Fruit fly (Drosophila melanogaster) whole organism, embryonic: ENCODE measurements around the gene CG31360.

Experiments used
- Atf6 ChIP-seq: fragments of 200-800 bp; sonication (Bioruptor generic); IDR thresholded peaks from 2 replicates; pipeline ENCODE4 v1.3.6; 2022; ENCODE audit warnings: missing biosample characterization, missing genetic modification characterization
- B-H2 ChIP-seq: fragments of 200-800 bp; sonication (Bioruptor generic); optimal IDR thresholded peaks from 2 replicates; lab custom pipeline; 2018; ENCODE audit warnings: missing biosample characterization, mild to moderate bottlenecking, missing genetic modification characterization
- CG10543 ChIP-seq: fragments of 200-800 bp; sonication (Bioruptor generic); optimal IDR thresholded peaks from 3 replicates; lab custom pipeline; 2017; ENCODE audit warnings: missing biosample characterization, mild to moderate bottlenecking, missing genetic modification characterization, moderate library complexity
- CG1233 ChIP-seq: fragments of 200-800 bp; sonication (Bioruptor generic); optimal IDR thresholded peaks from 4 replicates; lab custom pipeline; 2018; ENCODE audit warnings: missing biosample characterization, mild to moderate bottlenecking, missing genetic modification characterization
- CG12769 ChIP-seq: fragments of 200-800 bp; sonication (Bioruptor generic); optimal IDR thresholded peaks from 2 replicates; lab custom pipeline; 2019; ENCODE audit warnings: missing biosample characterization, mild to moderate bottlenecking, missing genetic modification characterization, moderate library complexity
- CG13894 ChIP-seq: fragments of 200-800 bp; sonication (Bioruptor generic); optimal IDR thresholded peaks from 3 replicates; lab custom pipeline; 2018; ENCODE audit warnings: missing biosample characterization, mild to moderate bottlenecking, missing genetic modification characterization, moderate library complexity
- CG18262 ChIP-seq: fragments of 200-800 bp; optimal IDR thresholded peaks from 3 replicates; lab custom pipeline; 2019; ENCODE audit warnings: missing biosample characterization, mild to moderate bottlenecking, missing genetic modification characterization, moderate library complexity
- CG2120 ChIP-seq: fragments of 200-800 bp; sonication (Bioruptor generic); optimal IDR thresholded peaks from 3 replicates; lab custom pipeline; 2016; ENCODE audit warnings: missing biosample characterization, missing genetic modification characterization
- CG34224 ChIP-seq: fragments of 200-800 bp; sonication (Bioruptor generic); IDR thresholded peaks from 3 replicates; pipeline ENCODE4 v1.3.6; 2022; ENCODE audit warnings: missing biosample characterization, missing genetic modification characterization; ENCODE audit not compliant: partially characterized antibody
- CG4707 ChIP-seq: fragments of 200-800 bp; sonication (Bioruptor generic); optimal IDR thresholded peaks from 2 replicates; lab custom pipeline; 2018; ENCODE audit warnings: missing biosample characterization, mild to moderate bottlenecking, missing genetic modification characterization, moderate library complexity
- CG6689 ChIP-seq: fragments of 200-800 bp; sonication (Bioruptor generic); IDR thresholded peaks from 2 replicates; pipeline ENCODE4 v1.3.6; 2022; ENCODE audit warnings: missing biosample characterization, missing genetic modification characterization
- CG8290 ChIP-seq, 3 experiments: fragments of 200-800 bp; sonication (Bioruptor generic); optimal IDR thresholded peaks; 2 replicates each; lab custom pipeline; 2016 to 2019; ENCODE audit warnings: missing biosample characterization in 3 of 3, missing genetic modification characterization in 3 of 3, mild to moderate bottlenecking in 2 of 3, moderate library complexity in 1 of 3
- CG9932 ChIP-seq: fragments of 200-800 bp; sonication (Bioruptor generic); IDR thresholded peaks from 2 replicates; pipeline ENCODE4 v1.3.6; 2022; ENCODE audit warnings: missing biosample characterization, missing genetic modification characterization
- CoRest ChIP-seq: fragments of 200-800 bp; sonication (Bioruptor generic); optimal IDR thresholded peaks from 3 replicates; lab custom pipeline; 2018; ENCODE audit warnings: missing biosample characterization, mild to moderate bottlenecking, missing genetic modification characterization, moderate library complexity
- Deaf1 ChIP-seq: fragments of 200-800 bp; optimal IDR thresholded peaks from 3 replicates; lab custom pipeline; 2019; ENCODE audit warnings: missing biosample characterization, mild to moderate bottlenecking, missing genetic modification characterization, moderate library complexity
- Ets65A ChIP-seq: fragments of 200-800 bp; sonication (Bioruptor generic); peaks from one replicate; lab custom pipeline; 2016; ENCODE audit warnings: missing biosample characterization, missing genetic modification characterization
- Fer1 ChIP-seq: fragments of 200-800 bp; sonication (Bioruptor generic); optimal IDR thresholded peaks from 2 replicates; lab custom pipeline; 2017; ENCODE audit warnings: missing biosample characterization, mild to moderate bottlenecking, missing genetic modification characterization
- Hey ChIP-seq: fragments of 200-800 bp; sonication (Bioruptor generic); optimal IDR thresholded peaks from 3 replicates; lab custom pipeline; 2018; ENCODE audit warnings: missing biosample characterization, mild to moderate bottlenecking, missing genetic modification characterization
- MBD-R2 ChIP-seq: fragments of 200-800 bp; sonication (Bioruptor generic); IDR thresholded peaks from 2 replicates; pipeline ENCODE4 v1.3.6; 2022; ENCODE audit warnings: missing biosample characterization, missing genetic modification characterization
- Med ChIP-seq: fragments of 200-800 bp; sonication (Bioruptor generic); peaks from one replicate; lab custom pipeline; 2016; ENCODE audit warnings: missing biosample characterization, missing genetic modification characterization, mild to moderate bottlenecking, inconsistent platforms, moderate library complexity
- Myb ChIP-seq: fragments of 200-800 bp; sonication (Bioruptor generic); optimal IDR thresholded peaks from 2 replicates; lab custom pipeline; 2016; ENCODE audit warnings: missing biosample characterization, missing genetic modification characterization
- Pdp1 ChIP-seq, 2 experiments: fragments of 200-800 bp; sonication (Bioruptor generic); optimal IDR thresholded peaks; 3 replicates each; lab custom pipeline; 2016; ENCODE audit warnings: missing biosample characterization in 2 of 2, missing genetic modification characterization in 2 of 2, mild to moderate bottlenecking in 1 of 2, moderate library complexity in 1 of 2
- Scr ChIP-seq: fragments of 200-800 bp; sonication (Bioruptor generic); IDR thresholded peaks from 2 replicates; pipeline ENCODE4 v1.3.6; 2022; ENCODE audit warnings: missing biosample characterization, missing genetic modification characterization; ENCODE audit not compliant: partially characterized antibody
- abd-A ChIP-seq: fragments of 200-800 bp; sonication (Bioruptor generic); optimal IDR thresholded peaks from 3 replicates; lab custom pipeline; 2019; ENCODE audit warnings: missing biosample characterization, mild to moderate bottlenecking, missing genetic modification characterization, moderate library complexity
- cg ChIP-seq: fragments of 200-800 bp; sonication (Bioruptor generic); optimal IDR thresholded peaks from 3 replicates; lab custom pipeline; 2019; ENCODE audit warnings: missing biosample characterization, mild to moderate bottlenecking, missing genetic modification characterization, moderate library complexity
- chif ChIP-seq, 2 experiments: fragments of 200-800 bp; sonication (Bioruptor generic); optimal IDR thresholded peaks; 3 replicates each; lab custom pipeline; 2016; ENCODE audit warnings: missing biosample characterization in 2 of 2, missing genetic modification characterization in 2 of 2
- chinmo ChIP-seq: fragments of 200-800 bp; sonication (Bioruptor generic); IDR thresholded peaks from 4 replicates; pipeline ENCODE4 v1.3.6; 2022; ENCODE audit warnings: missing biosample characterization, missing genetic modification characterization; ENCODE audit not compliant: partially characterized antibody
- corto ChIP-seq: fragments of 200-800 bp; sonication (Bioruptor generic); optimal IDR thresholded peaks from 2 replicates; lab custom pipeline; 2016; ENCODE audit warnings: missing biosample characterization, mild to moderate bottlenecking, missing genetic modification characterization, moderate library complexity
- croc ChIP-seq: fragments of 200-800 bp; sonication (Bioruptor generic); conservative IDR thresholded peaks from 3 replicates; pipeline ENCODE4 v1.3.6; 2022; ENCODE audit warnings: missing biosample characterization, missing genetic modification characterization
- cwo ChIP-seq: fragments of 200-800 bp; sonication (Bioruptor generic); optimal IDR thresholded peaks from 3 replicates; lab custom pipeline; 2017; ENCODE audit warnings: missing biosample characterization, missing genetic modification characterization, mild to moderate bottlenecking, moderate library complexity, missing genetic modification reagents
- emc ChIP-seq: fragments of 200-800 bp; sonication (Bioruptor generic); optimal IDR thresholded peaks from 2 replicates; lab custom pipeline; 2016; ENCODE audit warnings: missing biosample characterization, missing genetic modification characterization
- fd102C ChIP-seq: fragments of 200-800 bp; sonication (Bioruptor generic); optimal IDR thresholded peaks from 2 replicates; lab custom pipeline; 2018; ENCODE audit warnings: missing biosample characterization, mild to moderate bottlenecking, missing genetic modification characterization, moderate library complexity
- fu2 ChIP-seq: fragments of 200-800 bp; sonication (Bioruptor generic); optimal IDR thresholded peaks from 2 replicates; lab custom pipeline; 2016; ENCODE audit warnings: missing biosample characterization, missing genetic modification characterization
- grn ChIP-seq: fragments of 200-800 bp; sonication (Bioruptor generic); optimal IDR thresholded peaks from 3 replicates; lab custom pipeline; 2017; ENCODE audit warnings: missing biosample characterization, missing genetic modification characterization
- gro ChIP-seq: fragments of 200-800 bp; sonication (Bioruptor generic); optimal IDR thresholded peaks from 2 replicates; lab custom pipeline; 2016; ENCODE audit warnings: missing biosample characterization, missing genetic modification characterization
- ind ChIP-seq: fragments of 200-800 bp; sonication (Bioruptor generic); optimal IDR thresholded peaks from 3 replicates; lab custom pipeline; 2016; ENCODE audit warnings: missing biosample characterization, missing genetic modification characterization
- lov ChIP-seq, 2 experiments: fragments of 200-800 bp in 1 of 2; fragments of >200 bp in 1 of 2; sonication (Bioruptor generic) in 1 of 2; IDR thresholded peaks in 1 of 2; optimal IDR thresholded peaks in 1 of 2; 2 replicates in 1 of 2; 3 replicates in 1 of 2; pipeline versions ENCODE4 v1.3.6 to Lab custom; 2017 to 2022; ENCODE audit warnings: missing biosample characterization in 1 of 2, missing genetic modification characterization in 1 of 2
- pfk ChIP-seq: fragments of 200-800 bp; sonication (Bioruptor generic); optimal IDR thresholded peaks from 2 replicates; lab custom pipeline; 2018; ENCODE audit warnings: missing biosample characterization, mild to moderate bottlenecking, missing genetic modification characterization, moderate library complexity
- pros ChIP-seq: fragments of 200-800 bp; sonication (Bioruptor generic); optimal IDR thresholded peaks from 3 replicates; lab custom pipeline; 2019; ENCODE audit warnings: missing biosample characterization, mild to moderate bottlenecking, missing genetic modification characterization, moderate library complexity
- pzg ChIP-seq: fragments of 200-800 bp; sonication (Bioruptor generic); optimal IDR thresholded peaks from 3 replicates; lab custom pipeline; 2018; ENCODE audit warnings: missing biosample characterization, mild to moderate bottlenecking, missing genetic modification characterization, moderate library complexity
- row ChIP-seq: fragments of 200-800 bp; sonication (Bioruptor generic); IDR thresholded peaks from 3 replicates; pipeline ENCODE4 v1.3.6; 2022; ENCODE audit warnings: missing biosample characterization, missing genetic modification characterization
- run ChIP-seq: fragments of 200-800 bp; sonication (Bioruptor generic); optimal IDR thresholded peaks from 3 replicates; lab custom pipeline; 2018; ENCODE audit warnings: missing biosample characterization, mild to moderate bottlenecking, missing genetic modification characterization
- sens ChIP-seq: fragments of 200-800 bp; sonication (Bioruptor generic); peaks from one replicate; lab custom pipeline; 2016; ENCODE audit warnings: missing biosample characterization, missing genetic modification characterization
- shn ChIP-seq: fragments of 200-800 bp; sonication (Bioruptor generic); optimal IDR thresholded peaks from 3 replicates; lab custom pipeline; 2016; ENCODE audit warnings: missing biosample characterization, missing genetic modification characterization
- slbo ChIP-seq: fragments of 200-800 bp; sonication (Bioruptor generic); IDR thresholded peaks from 2 replicates; pipeline ENCODE4 v1.3.6; 2022; ENCODE audit warnings: missing biosample characterization, missing genetic modification characterization
- sug ChIP-seq: fragments of 200-800 bp; optimal IDR thresholded peaks from 2 replicates; lab custom pipeline; 2019; ENCODE audit warnings: missing biosample characterization, mild to moderate bottlenecking, missing genetic modification characterization, moderate library complexity

Gene CG31360

DNA sequence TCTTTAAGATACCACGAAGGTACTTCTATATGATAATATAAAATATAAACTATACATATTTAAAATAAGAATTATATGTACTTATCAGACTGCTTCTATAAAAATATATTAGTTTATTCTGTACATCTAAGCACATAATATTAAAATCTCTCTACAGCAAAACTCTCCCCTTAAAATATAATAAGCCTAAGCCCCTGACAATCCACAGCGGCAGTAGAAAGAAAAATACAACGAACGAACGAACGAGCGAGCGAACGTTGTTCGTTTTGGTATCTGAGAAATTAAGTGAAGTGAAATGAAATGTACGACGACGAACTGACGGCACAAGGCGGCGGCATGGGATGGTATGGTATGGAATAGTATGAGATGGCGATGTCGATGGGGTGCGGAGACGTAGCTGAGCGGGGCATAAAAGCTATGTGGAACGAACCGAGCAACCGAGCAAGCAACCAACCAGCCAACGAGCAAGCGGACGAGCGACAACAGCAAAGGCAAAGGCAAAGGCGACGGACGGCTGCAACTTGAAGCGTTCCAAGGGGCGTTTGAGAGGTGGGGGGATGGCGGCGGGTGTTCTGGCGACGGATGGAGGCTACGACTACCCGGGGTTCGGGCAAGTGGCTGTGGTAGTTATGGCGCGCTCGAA lies 15.7 kb downstream of the CG31360 start (continued):
- TF ChIP-seq cwo (peak; percentile 98), CG18262 (tag; lab: Kevin White, UChicago) (peak; percentile 99), run (tag; lab: Kevin White, UChicago) (peak; percentile 97), Atf6 (GFP tag; lab: Robert Waterston, UW) (peak; percentile 98), chif (GFP tag; optimal IDR thresholded peaks at IDR 0.05; lab: Kevin White, UChicago) (peak; percentile 43 to 78), corto (GFP tag; lab: Kevin White, UChicago) (peak; percentile 95), lov (optimal IDR thresholded peaks at IDR 0.05; lab: Kevin White, UChicago) (no peak), lov (GFP tag; IDR thresholded peaks at IDR 0.05; lab: Robert Waterston, UW) (peak; percentile 88), croc (GFP tag; lab: Robert Waterston, UW) (peak; percentile 96), shn (GFP tag; lab: Kevin White, UChicago) (peak; percentile 38)

DNA sequence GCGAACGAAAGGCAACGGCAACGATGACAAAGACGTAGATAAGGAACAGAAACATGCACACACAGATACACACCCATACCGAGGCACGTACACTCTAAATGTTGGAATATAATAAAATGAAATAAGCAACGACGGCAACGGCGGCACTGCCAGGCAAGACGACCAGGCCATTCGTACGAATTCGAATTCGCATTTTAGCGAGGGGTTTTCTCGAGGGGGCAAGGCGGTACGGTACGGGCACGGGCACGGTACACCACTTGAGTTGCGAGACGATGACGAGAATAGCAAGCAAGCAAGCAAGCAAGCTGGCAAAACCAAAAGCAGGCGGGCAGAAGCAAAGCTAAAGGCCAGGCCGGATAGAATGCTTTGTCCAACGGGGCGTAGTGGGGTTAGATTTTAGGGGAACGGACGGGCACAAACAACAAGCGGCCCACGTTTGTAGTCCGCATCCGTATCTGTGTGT lies 16.3 kb downstream of the CG31360 start:
- TF ChIP-seq slbo: peak; percentile 18; the same call in 1 of the 2 replicates
- TF ChIP-seq CG34224 (GFP tag; lab: Robert Waterston, UW): peak; percentile 47; the same call in 1 of the 3 replicates
- peak; percentile 10 for TF ChIP-seq pzg (GFP tag; lab: Kevin White, UChicago)
- peak; percentile 29 for TF ChIP-seq CG9932 (GFP tag; lab: Robert Waterston, UW)
- peak; percentile 75 for TF ChIP-seq grn (GFP tag; lab: Kevin White, UChicago)
- TF ChIP-seq abd-A (tag; lab: Kevin White, UChicago): peak; percentile 78
- no peak for TF ChIP-seq ind (GFP tag; lab: Kevin White, UChicago)
- peak; percentile 7 for TF ChIP-seq sug
- no peak for TF ChIP-seq CG4707
- TF ChIP-seq shn (GFP tag; lab: Kevin White, UChicago): no peak
- TF ChIP-seq Fer1 (GFP tag; lab: Kevin White, UChicago): no peak
- no peak for TF ChIP-seq fd102C
- peak; percentile 76 for TF ChIP-seq cg (GFP tag; lab: Kevin White, UChicago)
- 0 out of 4 replicates have a peak, but pooled peaks have one; percentile 83 for TF ChIP-seq chinmo (GFP tag; lab: Robert Waterston, UW)
- peak; percentile 21 for TF ChIP-seq CG2120 (GFP tag; lab: Kevin White, UChicago)
- peak; percentile 24 for TF ChIP-seq Ets65A (GFP tag; lab: Kevin White, UChicago)
- peak; percentile 35; the same call in 1 of the 2 replicates for TF ChIP-seq Scr (GFP tag; lab: Robert Waterston, UW)
- peak; percentile 10 for TF ChIP-seq Myb
- peak in 1 of 2 experiments; percentile 40 for TF ChIP-seq Pdp1 (GFP tag; optimal IDR thresholded peaks at IDR 0.05; lab: Kevin White, UChicago)
- no peak for TF ChIP-seq CG1233
- no peak for TF ChIP-seq CG8290 (GFP tag; optimal IDR thresholded peaks at IDR 0.05; lab: Kevin White, UChicago)
- TF ChIP-seq CG8290 (tag; optimal IDR thresholded peaks at IDR 0.05; lab: Kevin White, UChicago): peak in 1 of 2 experiments; percentile 7
- no peak for TF ChIP-seq emc
- peak; percentile 11 for TF ChIP-seq CoRest (tag; lab: Kevin White, UChicago)
- peak; percentile 37 for TF ChIP-seq CG12769 (tag; lab: Kevin White, UChicago)
- peak; percentile 49 for TF ChIP-seq CG13894
- peak; percentile 72 for TF ChIP-seq pros (GFP tag; lab: Kevin White, UChicago)
- TF ChIP-seq row (GFP tag; lab: Robert Waterston, UW): 0 out of 3 replicates have a peak, but pooled peaks have one; percentile 10
- no peak for TF ChIP-seq CG6689 (GFP tag; lab: Robert Waterston, UW)
- peak; percentile 81 for TF ChIP-seq CG10543 (GFP tag; lab: Kevin White, UChicago)
- peak; percentile 80 for TF ChIP-seq Med (GFP tag; lab: Kevin White, UChicago)
- TF ChIP-seq fu2 (GFP tag; lab: Kevin White, UChicago): no peak
- TF ChIP-seq sens (GFP tag; lab: Kevin White, UChicago): peak; percentile 83
- TF ChIP-seq MBD-R2: peak; percentile 25; the same call in 1 of the 2 replicates
- peak; percentile 84 for TF ChIP-seq Hey (tag; lab: Kevin White, UChicago)
- TF ChIP-seq pfk (GFP tag; lab: Kevin White, UChicago): peak; percentile 58
- peak; percentile 25 for TF ChIP-seq B-H2 (GFP tag; lab: Kevin White, UChicago)
- TF ChIP-seq gro (GFP tag; lab: Kevin White, UChicago): peak; percentile 47
- peak; percentile 64 for TF ChIP-seq Deaf1 (tag; lab: Kevin White, UChicago)
